Fruit fly (Drosophila melanogaster) whole organism, embryonic: ENCODE measurements around the gene Ir40a.

Experiments used
- CG10274 ChIP-seq: fragments of 200-800 bp; sonication (Bioruptor generic); optimal IDR thresholded peaks from 3 replicates; lab custom pipeline; 2017; ENCODE audit warnings: missing biosample characterization, mild to moderate bottlenecking, missing genetic modification characterization
- CG10431 ChIP-seq: fragments of 200-800 bp; sonication (Bioruptor generic); optimal IDR thresholded peaks from 3 replicates; lab custom pipeline; 2018; ENCODE audit warnings: missing biosample characterization, mild to moderate bottlenecking, missing genetic modification characterization
- CG10654 ChIP-seq: fragments of 200-800 bp; sonication (Bioruptor generic); optimal IDR thresholded peaks from 2 replicates; lab custom pipeline; 2016; ENCODE audit warnings: missing biosample characterization, missing genetic modification characterization
- CG10959 ChIP-seq: fragments of 200-800 bp; sonication (Bioruptor generic); IDR thresholded peaks from 2 replicates; pipeline ENCODE4 v1.3.6; 2022; ENCODE audit warnings: missing biosample characterization, missing genetic modification characterization
- CG12071 ChIP-seq: fragments of 200-800 bp; sonication (Bioruptor generic); optimal IDR thresholded peaks from 3 replicates; lab custom pipeline; 2018; ENCODE audit warnings: missing biosample characterization, mild to moderate bottlenecking, missing genetic modification characterization
- CG12219 ChIP-seq: fragments of 200-800 bp; sonication (Bioruptor generic); optimal IDR thresholded peaks from 3 replicates; lab custom pipeline; 2018; ENCODE audit warnings: missing biosample characterization, mild to moderate bottlenecking, missing genetic modification characterization
- CG14860 ChIP-seq: fragments of 200-800 bp; sonication (Bioruptor generic); IDR thresholded peaks from 3 replicates; pipeline ENCODE4 v1.3.6; 2022; ENCODE audit warnings: missing biosample characterization, missing genetic modification characterization; ENCODE audit not compliant: partially characterized antibody
- CG1529 ChIP-seq: fragments of 200-800 bp; sonication (Bioruptor generic); optimal IDR thresholded peaks from 3 replicates; lab custom pipeline; 2018; ENCODE audit warnings: missing biosample characterization, missing genetic modification characterization
- CG16815 ChIP-seq: fragments of 200-800 bp; sonication (Bioruptor generic); optimal IDR thresholded peaks from 3 replicates; lab custom pipeline; 2017; ENCODE audit warnings: missing biosample characterization, mild to moderate bottlenecking, missing genetic modification characterization
- CG17361 ChIP-seq: fragments of 200-800 bp; sonication (Bioruptor generic); IDR thresholded peaks from 3 replicates; pipeline ENCODE4 v1.3.6; 2022; ENCODE audit warnings: missing biosample characterization, missing genetic modification characterization
- CG2116 ChIP-seq: fragments of 200-800 bp; sonication (Bioruptor generic); optimal IDR thresholded peaks from 3 replicates; lab custom pipeline; 2018; ENCODE audit warnings: missing biosample characterization, mild to moderate bottlenecking, missing genetic modification characterization
- CG30020 ChIP-seq: fragments of 200-800 bp; optimal IDR thresholded peaks from 2 replicates; lab custom pipeline; 2019; ENCODE audit warnings: missing biosample characterization, mild to moderate bottlenecking, missing genetic modification characterization, moderate library complexity
- CG30431 ChIP-seq: fragments of 200-800 bp; sonication (Bioruptor generic); optimal IDR thresholded peaks from 2 replicates; lab custom pipeline; 2017; ENCODE audit warnings: missing biosample characterization, missing genetic modification characterization
- CG3407 ChIP-seq: fragments of 200-800 bp; sonication (Bioruptor generic); optimal IDR thresholded peaks from 2 replicates; lab custom pipeline; 2018; ENCODE audit warnings: missing biosample characterization, mild to moderate bottlenecking, missing genetic modification characterization
- CG34422 ChIP-seq: fragments of 200-800 bp; sonication (Bioruptor generic); IDR thresholded peaks from 3 replicates; pipeline ENCODE4 v1.3.6; 2022; ENCODE audit warnings: missing biosample characterization, missing genetic modification characterization
- CG4404 ChIP-seq: fragments of 200-800 bp; sonication (Bioruptor generic); IDR thresholded peaks from 2 replicates; pipeline ENCODE4 v1.3.6; 2022; ENCODE audit warnings: missing biosample characterization, missing genetic modification characterization
- CG4730 ChIP-seq: fragments of 200-800 bp; sonication (Bioruptor generic); IDR thresholded peaks from 2 replicates; pipeline ENCODE4 v1.3.6; 2022; ENCODE audit warnings: missing biosample characterization, missing genetic modification characterization
- CG6175 ChIP-seq: fragments of 200-800 bp; sonication (Bioruptor generic); IDR thresholded peaks from 3 replicates; pipeline ENCODE4 v1.3.6; 2022; ENCODE audit warnings: missing biosample characterization, missing genetic modification characterization
- CG7786 ChIP-seq: fragments of 200-800 bp; sonication (Bioruptor generic); optimal IDR thresholded peaks from 2 replicates; lab custom pipeline; 2016; ENCODE audit warnings: missing biosample characterization, missing genetic modification characterization
- CG7928 ChIP-seq: fragments of 200-800 bp; sonication (Bioruptor generic); optimal IDR thresholded peaks from 2 replicates; lab custom pipeline; 2017; ENCODE audit warnings: missing biosample characterization, mild to moderate bottlenecking, missing genetic modification characterization
- CG7963 ChIP-seq: fragments of 200-800 bp; sonication (Bioruptor generic); IDR thresholded peaks from 3 replicates; pipeline ENCODE4 v1.3.6; 2022; ENCODE audit warnings: missing biosample characterization, missing genetic modification characterization; ENCODE audit not compliant: partially characterized antibody
- CG8765 ChIP-seq: fragments of 200-800 bp; sonication (Bioruptor generic); IDR thresholded peaks from 2 replicates; pipeline ENCODE4 v1.3.6; 2022; ENCODE audit warnings: missing biosample characterization, missing genetic modification characterization
- CG9437 ChIP-seq: fragments of 200-800 bp; sonication (Bioruptor generic); optimal IDR thresholded peaks from 2 replicates; lab custom pipeline; 2018; ENCODE audit warnings: missing biosample characterization, mild to moderate bottlenecking, missing genetic modification characterization
- E2f1 ChIP-seq: fragments of 200-800 bp; sonication (Bioruptor generic); IDR thresholded peaks from 2 replicates; pipeline ENCODE4 v1.3.6; 2022; ENCODE audit warnings: missing biosample characterization, missing genetic modification characterization
- HHEX ChIP-seq: fragments of 200-800 bp; sonication (Bioruptor generic); optimal IDR thresholded peaks from 3 replicates; lab custom pipeline; 2017; ENCODE audit warnings: missing biosample characterization, mild to moderate bottlenecking, missing genetic modification characterization, missing genetic modification reagents
- Jarid2 ChIP-seq: fragments of 200-800 bp; sonication (Bioruptor generic); optimal IDR thresholded peaks from 3 replicates; lab custom pipeline; 2017; ENCODE audit warnings: mild to moderate bottlenecking, missing biosample characterization, missing genetic modification reagents, missing genetic modification characterization
- MESR4 ChIP-seq: fragments of 200-800 bp; sonication (Bioruptor generic); optimal IDR thresholded peaks from 2 replicates; lab custom pipeline; 2018; ENCODE audit warnings: missing biosample characterization, mild to moderate bottlenecking, missing genetic modification characterization, moderate library complexity
- MTF-1 ChIP-seq: fragments of 200-800 bp; sonication (Bioruptor generic); optimal IDR thresholded peaks from 2 replicates; lab custom pipeline; 2018; ENCODE audit warnings: missing biosample characterization, mild to moderate bottlenecking, missing genetic modification characterization, borderline replicate concordance
- PHDP ChIP-seq: fragments of 200-800 bp; sonication (Bioruptor generic); optimal IDR thresholded peaks from 3 replicates; lab custom pipeline; 2018; ENCODE audit warnings: missing biosample characterization, mild to moderate bottlenecking, missing genetic modification characterization, moderate library complexity
- Pdp1 ChIP-seq, 2 experiments: fragments of 200-800 bp; sonication (Bioruptor generic); optimal IDR thresholded peaks; 3 replicates each; lab custom pipeline; 2016; ENCODE audit warnings: missing biosample characterization in 2 of 2, missing genetic modification characterization in 2 of 2, mild to moderate bottlenecking in 1 of 2, moderate library complexity in 1 of 2
- al ChIP-seq: fragments of 200-800 bp; sonication (Bioruptor generic); IDR thresholded peaks from 2 replicates; pipeline ENCODE4 v1.3.6; 2022; ENCODE audit warnings: missing biosample characterization, missing genetic modification characterization
- ato ChIP-seq: fragments of 200-800 bp; sonication (Bioruptor generic); IDR thresholded peaks from 2 replicates; pipeline ENCODE4 v1.3.6; 2022; ENCODE audit warnings: missing biosample characterization, missing genetic modification characterization; ENCODE audit not compliant: partially characterized antibody
- bbx ChIP-seq: fragments of 200-800 bp; sonication (Bioruptor generic); IDR thresholded peaks from 2 replicates; pipeline ENCODE4 v1.3.6; 2022; ENCODE audit warnings: missing biosample characterization, missing genetic modification characterization; ENCODE audit not compliant: partially characterized antibody
- caup ChIP-seq: fragments of 200-800 bp; sonication (Bioruptor generic); optimal IDR thresholded peaks from 3 replicates; lab custom pipeline; 2017; ENCODE audit warnings: missing biosample characterization, mild to moderate bottlenecking, missing genetic modification characterization, moderate library complexity; ENCODE audit not compliant: severe bottlenecking
- gfzf ChIP-seq: fragments of 200-800 bp; sonication (Bioruptor generic); optimal IDR thresholded peaks from 2 replicates; lab custom pipeline; 2016; ENCODE audit warnings: missing biosample characterization, mild to moderate bottlenecking, missing genetic modification characterization, moderate library complexity
- hkb ChIP-seq, 2 experiments: fragments of 200-800 bp in 1 of 2; fragments of >200 bp in 1 of 2; sonication (Bioruptor generic) in 1 of 2; IDR thresholded peaks in 1 of 2; optimal IDR thresholded peaks in 1 of 2; 2 replicates each; pipeline versions ENCODE4 v1.3.6 to Lab custom; 2017 to 2022; ENCODE audit warnings: missing biosample characterization in 1 of 2, missing genetic modification characterization in 1 of 2
- insv ChIP-seq, 2 experiments: fragments of 200-800 bp; sonication (Bioruptor generic); optimal IDR thresholded peaks; 3 replicates each; lab custom pipeline; 2016 to 2018; ENCODE audit warnings: missing biosample characterization in 2 of 2, missing genetic modification characterization in 2 of 2
- mam ChIP-seq: fragments of 200-800 bp; sonication (Bioruptor generic); optimal IDR thresholded peaks from 3 replicates; lab custom pipeline; 2016; ENCODE audit warnings: missing biosample characterization, missing genetic modification characterization
- nerfin-1 ChIP-seq: fragments of 200-800 bp; sonication (Bioruptor generic); optimal IDR thresholded peaks from 3 replicates; lab custom pipeline; 2019; ENCODE audit warnings: missing biosample characterization, mild to moderate bottlenecking, missing genetic modification characterization, moderate library complexity
- phol ChIP-seq: fragments of 200-800 bp; sonication (Bioruptor generic); optimal IDR thresholded peaks from 3 replicates; lab custom pipeline; 2018; ENCODE audit warnings: missing biosample characterization, mild to moderate bottlenecking, missing genetic modification characterization, moderate library complexity
- pum ChIP-seq: fragments of 200-800 bp; sonication (Bioruptor generic); optimal IDR thresholded peaks from 2 replicates; lab custom pipeline; 2016; ENCODE audit warnings: missing biosample characterization, missing genetic modification characterization
- run ChIP-seq: fragments of 200-800 bp; sonication (Bioruptor generic); optimal IDR thresholded peaks from 3 replicates; lab custom pipeline; 2018; ENCODE audit warnings: missing biosample characterization, mild to moderate bottlenecking, missing genetic modification characterization
- unpg ChIP-seq: fragments of 200-800 bp; sonication (Bioruptor generic); optimal IDR thresholded peaks from 3 replicates; lab custom pipeline; 2018; ENCODE audit warnings: missing biosample characterization, mild to moderate bottlenecking, missing genetic modification characterization, moderate library complexity

The Ir40a gene

dm6 chr2L:22247455-22248058 lies 33.4 kb upstream of the Ir40a start, which contains the start of gene RpL21 (continued):
- TF ChIP-seq nerfin-1 (tag; lab: Kevin White, UChicago) (no peak), CG12219 (GFP tag; lab: Kevin White, UChicago) (no peak), PHDP (tag; lab: Kevin White, UChicago) (no peak), CG10654 (no peak), CG7928 (no peak), E2f1 (GFP tag; lab: Robert Waterston, UW) (no peak), Pdp1 (GFP tag; optimal IDR thresholded peaks at IDR 0.05; lab: Kevin White, UChicago) (peak in 1 of 2 experiments; percentile 21), CG10959 (GFP tag; lab: Robert Waterston, UW) (no peak), phol (tag; lab: Kevin White, UChicago) (peak; percentile 99), CG8765 (GFP tag; lab: Robert Waterston, UW) (no peak), Jarid2 (no peak), insv (GFP tag; optimal IDR thresholded peaks at IDR 0.05; lab: Kevin White, UChicago) (no peak), CG34422 (GFP tag; lab: Robert Waterston, UW) (no peak), MTF-1 (GFP tag; lab: Kevin White, UChicago) (no peak), mam (no peak), CG14860 (GFP tag; lab: Robert Waterston, UW) (no peak), ato (GFP tag; lab: Robert Waterston, UW) (no peak), gfzf (GFP tag; lab: Kevin White, UChicago) (peak; percentile 32), CG6175 (no peak), bbx (no peak), CG30020 (tag; lab: Kevin White, UChicago) (peak; percentile 98), run (tag; lab: Kevin White, UChicago) (no peak), CG2116 (GFP tag; lab: Kevin White, UChicago) (no peak), CG4404 (GFP tag; lab: Robert Waterston, UW) (no peak), CG7963 (GFP tag; lab: Robert Waterston, UW) (no peak), CG17361 (peak; percentile 50; the same call in 2 of the 3 replicates), CG4730 (no peak), unpg (GFP tag; lab: Kevin White, UChicago) (no peak), CG1529 (GFP tag; lab: Kevin White, UChicago) (no peak), CG9437 (no peak), caup (GFP tag; lab: Kevin White, UChicago) (no peak), hkb (optimal IDR thresholded peaks at IDR 0.05; lab: Kevin White, UChicago) (no peak), hkb (GFP tag; IDR thresholded peaks at IDR 0.05; lab: Robert Waterston, UW) (no peak), CG12071 (no peak), MESR4 (GFP tag; lab: Kevin White, UChicago) (peak; percentile 92), CG7786 (GFP tag; lab: Kevin White, UChicago) (no peak), CG10431 (peak; percentile 16), CG10274 (GFP tag; lab: Kevin White, UChicago) (no peak), CG3407 (no peak), CG30431 (GFP tag; lab: Kevin White, UChicago) (no peak), al (no peak), CG16815 (no peak), HHEX (GFP tag; lab: Kevin White, UChicago) (no peak), pum (GFP tag; lab: Kevin White, UChicago) (no peak)
- TF ChIP-seq, all 482 proteins: peak for 37
